Fruit fly (Drosophila melanogaster) whole organism, prepupa: ENCODE data around the gene Ptpa.
A peak's percentile ranks its signal among the peaks of the same experiment; 100 is the strongest.

ENCODE experiments used
- CG6854 ChIP-seq: fragments of 200-800 bp; sonication (Bioruptor generic); optimal IDR thresholded peaks from 2 replicates; lab custom pipeline; 2017; ENCODE audit warnings: missing biosample characterization, mild to moderate bottlenecking, missing genetic modification characterization
- Gug ChIP-seq: fragments of 200-800 bp; sonication (Bioruptor generic); IDR thresholded peaks from 2 replicates; pipeline ENCODE4 v1.3.6; 2022; ENCODE audit warnings: missing biosample characterization, missing genetic modification characterization

DNA sequence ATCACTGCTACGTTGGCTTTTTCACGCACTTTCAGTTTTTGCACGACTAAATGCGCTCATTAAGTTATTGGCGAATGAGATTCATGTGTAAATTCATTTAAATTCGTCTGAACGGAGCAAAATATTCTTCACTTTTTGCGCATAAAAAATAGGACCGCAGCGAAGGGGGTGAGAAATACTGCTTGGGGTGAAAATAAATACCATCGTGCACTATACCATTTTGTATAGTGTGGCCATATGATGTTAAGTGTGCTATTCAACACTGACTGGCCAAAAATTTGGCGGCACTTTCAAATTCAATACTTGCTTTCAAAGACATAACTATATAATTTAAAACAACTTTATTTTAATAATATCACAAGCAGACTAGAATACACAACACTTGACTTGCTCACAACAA lies 3.6 kb upstream of the Ptpa start, which contains the start of gene GramD1B:
- TF ChIP-seq CG6854 (GFP tag; lab: Kevin White, UChicago) (peak; percentile 27), Gug (GFP tag; lab: Robert Waterston, UW) (no peak)
